Fruit fly (Drosophila melanogaster) whole organism, embryonic: ENCODE data around the gene Rpp14b.

ENCODE experiments used
- Adf1 ChIP-seq: fragments of 200-800 bp; sonication (Bioruptor generic); IDR thresholded peaks from 2 replicates; pipeline ENCODE4 v1.3.6; 2022; ENCODE audit warnings: missing biosample characterization, missing genetic modification characterization
- Atf-2 ChIP-seq: fragments of 200-800 bp; sonication (Bioruptor generic); optimal IDR thresholded peaks from 2 replicates; lab custom pipeline; 2016; ENCODE audit warnings: missing biosample characterization, missing genetic modification characterization
- Blimp-1 ChIP-seq: fragments of 200-800 bp; sonication (Bioruptor generic); optimal IDR thresholded peaks from 3 replicates; lab custom pipeline; 2018; ENCODE audit warnings: missing biosample characterization, missing genetic modification characterization, mild to moderate bottlenecking, moderate library complexity, missing genetic modification reagents
- CG11093 ChIP-seq: fragments of 200-800 bp; sonication (Bioruptor generic); IDR thresholded peaks from 3 replicates; pipeline ENCODE4 v1.3.6; 2022; ENCODE audit warnings: missing biosample characterization, missing genetic modification characterization
- CG12659 ChIP-seq: fragments of 200-800 bp; sonication (Bioruptor generic); optimal IDR thresholded peaks from 3 replicates; lab custom pipeline; 2017; ENCODE audit warnings: mild to moderate bottlenecking, missing biosample characterization, missing genetic modification reagents, missing genetic modification characterization
- CG14667 ChIP-seq: fragments of 200-800 bp; sonication (Bioruptor generic); IDR thresholded peaks from 2 replicates; pipeline ENCODE4 v1.3.6; 2022; ENCODE audit warnings: missing biosample characterization, missing genetic modification characterization
- CG15073 ChIP-seq: fragments of 200-800 bp; sonication (Bioruptor generic); optimal IDR thresholded peaks from 2 replicates; lab custom pipeline; 2016; ENCODE audit warnings: missing biosample characterization, missing genetic modification characterization
- CG15696 ChIP-seq: fragments of 200-800 bp; sonication (Bioruptor generic); optimal IDR thresholded peaks from 2 replicates; lab custom pipeline; 2019; ENCODE audit warnings: missing biosample characterization, mild to moderate bottlenecking, missing genetic modification characterization, moderate library complexity
- CG16863 ChIP-seq: fragments of 200-800 bp; sonication (Bioruptor generic); optimal IDR thresholded peaks from 3 replicates; lab custom pipeline; 2016; ENCODE audit warnings: missing biosample characterization, missing genetic modification characterization
- CG17328 ChIP-seq: fragments of 200-800 bp; sonication (Bioruptor generic); IDR thresholded peaks from 2 replicates; pipeline ENCODE4 v1.3.6; 2022; ENCODE audit warnings: missing biosample characterization, missing genetic modification characterization
- CG2875 ChIP-seq: fragments of 200-800 bp; sonication (Bioruptor generic); optimal IDR thresholded peaks from 2 replicates; lab custom pipeline; 2017; ENCODE audit warnings: missing biosample characterization, mild to moderate bottlenecking, missing genetic modification characterization, missing genetic modification reagents
- CG30403 ChIP-seq: fragments of 200-800 bp; sonication (Bioruptor generic); optimal IDR thresholded peaks from 3 replicates; lab custom pipeline; 2016; ENCODE audit warnings: missing biosample characterization, missing genetic modification characterization
- CG33557 ChIP-seq: fragments of 200-800 bp; sonication (Bioruptor generic); optimal IDR thresholded peaks from 2 replicates; lab custom pipeline; 2019; ENCODE audit warnings: missing biosample characterization, mild to moderate bottlenecking, missing genetic modification characterization, moderate library complexity
- CG34376 ChIP-seq: fragments of 200-800 bp; sonication (Bioruptor generic); optimal IDR thresholded peaks from 2 replicates; lab custom pipeline; 2018; ENCODE audit warnings: missing biosample characterization, mild to moderate bottlenecking, missing genetic modification characterization
- CG42726 ChIP-seq: fragments of 200-800 bp; sonication (Bioruptor generic); IDR thresholded peaks from 2 replicates; pipeline ENCODE4 v1.3.6; 2022; ENCODE audit warnings: missing biosample characterization, missing genetic modification characterization; ENCODE audit not compliant: partially characterized antibody
- CG7271 ChIP-seq: fragments of 200-800 bp; sonication (Bioruptor generic); optimal IDR thresholded peaks from 2 replicates; lab custom pipeline; 2018; ENCODE audit warnings: missing biosample characterization, mild to moderate bottlenecking, missing genetic modification characterization, moderate library complexity
- CG7372 ChIP-seq: fragments of 200-800 bp; sonication (Bioruptor generic); IDR thresholded peaks from 2 replicates; pipeline ENCODE4 v1.3.6; 2022; ENCODE audit warnings: missing biosample characterization, missing genetic modification characterization
- CG7963 ChIP-seq: fragments of 200-800 bp; sonication (Bioruptor generic); IDR thresholded peaks from 3 replicates; pipeline ENCODE4 v1.3.6; 2022; ENCODE audit warnings: missing biosample characterization, missing genetic modification characterization; ENCODE audit not compliant: partially characterized antibody
- CG8359 ChIP-seq: fragments of 200-800 bp; sonication (Bioruptor generic); optimal IDR thresholded peaks from 2 replicates; lab custom pipeline; 2017; ENCODE audit warnings: missing biosample characterization, mild to moderate bottlenecking, missing genetic modification characterization, borderline replicate concordance
- D19B ChIP-seq: fragments of 200-800 bp; sonication (Bioruptor generic); optimal IDR thresholded peaks from 2 replicates; lab custom pipeline; 2017; ENCODE audit warnings: missing biosample characterization, mild to moderate bottlenecking, missing genetic modification characterization
- Dref ChIP-seq: fragments of 200-800 bp; sonication (Bioruptor generic); IDR thresholded peaks from 2 replicates; pipeline ENCODE4 v1.3.6; 2022; ENCODE audit warnings: missing biosample characterization, missing genetic modification characterization
- Ets97D ChIP-seq: fragments of 200-800 bp; sonication (Bioruptor generic); optimal IDR thresholded peaks from 3 replicates; lab custom pipeline; 2016; ENCODE audit warnings: missing biosample characterization, missing genetic modification characterization
- Fer1 ChIP-seq: fragments of 200-800 bp; sonication (Bioruptor generic); optimal IDR thresholded peaks from 2 replicates; lab custom pipeline; 2017; ENCODE audit warnings: missing biosample characterization, mild to moderate bottlenecking, missing genetic modification characterization
- Fer2 ChIP-seq: fragments of 200-800 bp; sonication (Bioruptor generic); optimal IDR thresholded peaks from 2 replicates; lab custom pipeline; 2018; ENCODE audit warnings: missing biosample characterization, mild to moderate bottlenecking, missing genetic modification characterization, moderate library complexity
- Hand ChIP-seq: fragments of 200-800 bp; sonication (Bioruptor generic); optimal IDR thresholded peaks from 2 replicates; lab custom pipeline; 2017; ENCODE audit warnings: mild to moderate bottlenecking, missing biosample characterization, missing genetic modification reagents, missing genetic modification characterization
- HmgZ ChIP-seq: fragments of 200-800 bp; sonication (Bioruptor generic); optimal IDR thresholded peaks from 2 replicates; lab custom pipeline; 2018; ENCODE audit warnings: missing biosample characterization, mild to moderate bottlenecking, missing genetic modification characterization
- Hr39 ChIP-seq: fragments of >200 bp; optimal IDR thresholded peaks from 2 replicates; lab custom pipeline; 2017
- Hr78 ChIP-seq, 2 experiments: fragments of 200-800 bp in 1 of 2; fragments of >200 bp in 1 of 2; sonication (Bioruptor generic) in 1 of 2; optimal IDR thresholded peaks; 2 replicates each; lab custom pipeline; 2017 to 2019; ENCODE audit warnings: missing biosample characterization in 2 of 2, missing genetic modification characterization in 2 of 2, mild to moderate bottlenecking in 1 of 2, moderate library complexity in 1 of 2
- Nf-YA ChIP-seq: fragments of 200-800 bp; sonication (Bioruptor generic); IDR thresholded peaks from 2 replicates; pipeline ENCODE4 v1.3.6; 2022; ENCODE audit warnings: missing biosample characterization, missing genetic modification characterization
- Oli ChIP-seq: fragments of 200-800 bp; sonication (Bioruptor generic); optimal IDR thresholded peaks from 2 replicates; lab custom pipeline; 2018; ENCODE audit warnings: missing biosample characterization, mild to moderate bottlenecking, missing genetic modification characterization, moderate library complexity
- Sin3A ChIP-seq: fragments of >200 bp; optimal IDR thresholded peaks from 2 replicates; lab custom pipeline; 2018
- Six4 ChIP-seq: fragments of 200-800 bp; sonication (Bioruptor generic); optimal IDR thresholded peaks from 2 replicates; lab custom pipeline; 2016; ENCODE audit warnings: missing biosample characterization, missing genetic modification characterization
- aop ChIP-seq: fragments of 200-800 bp; sonication (Bioruptor generic); IDR thresholded peaks from 2 replicates; pipeline ENCODE4 v1.3.6; 2022; ENCODE audit warnings: missing biosample characterization, missing genetic modification characterization
- chinmo ChIP-seq: fragments of 200-800 bp; sonication (Bioruptor generic); IDR thresholded peaks from 4 replicates; pipeline ENCODE4 v1.3.6; 2022; ENCODE audit warnings: missing biosample characterization, missing genetic modification characterization; ENCODE audit not compliant: partially characterized antibody
- fd102C ChIP-seq: fragments of 200-800 bp; sonication (Bioruptor generic); optimal IDR thresholded peaks from 2 replicates; lab custom pipeline; 2018; ENCODE audit warnings: missing biosample characterization, mild to moderate bottlenecking, missing genetic modification characterization, moderate library complexity
- fd3F ChIP-seq: fragments of 200-800 bp; sonication (Bioruptor generic); optimal IDR thresholded peaks from 2 replicates; lab custom pipeline; 2018; ENCODE audit warnings: missing biosample characterization, mild to moderate bottlenecking, missing genetic modification characterization, moderate library complexity
- ftz-f1 ChIP-seq: fragments of 200-800 bp; sonication (Bioruptor generic); optimal IDR thresholded peaks from 2 replicates; lab custom pipeline; 2016; ENCODE audit warnings: missing biosample characterization, missing genetic modification characterization
- ham ChIP-seq: fragments of 200-800 bp; sonication (Bioruptor generic); IDR thresholded peaks from 2 replicates; pipeline ENCODE4 v1.3.6; 2022; ENCODE audit warnings: missing biosample characterization, missing genetic modification characterization
- hkb ChIP-seq, 2 experiments: fragments of 200-800 bp in 1 of 2; fragments of >200 bp in 1 of 2; sonication (Bioruptor generic) in 1 of 2; IDR thresholded peaks in 1 of 2; optimal IDR thresholded peaks in 1 of 2; 2 replicates each; pipeline versions ENCODE4 v1.3.6 to Lab custom; 2017 to 2022; ENCODE audit warnings: missing biosample characterization in 1 of 2, missing genetic modification characterization in 1 of 2
- jigr1 ChIP-seq: fragments of 200-800 bp; sonication (Bioruptor generic); IDR thresholded peaks from 3 replicates; pipeline ENCODE4 v1.3.6; 2022; ENCODE audit warnings: missing biosample characterization, missing genetic modification characterization
- lmd ChIP-seq: fragments of 200-800 bp; sonication (Bioruptor generic); IDR thresholded peaks from 2 replicates; pipeline ENCODE4 v1.3.6; 2022; ENCODE audit warnings: missing biosample characterization, missing genetic modification characterization
- pros ChIP-seq: fragments of 200-800 bp; sonication (Bioruptor generic); optimal IDR thresholded peaks from 3 replicates; lab custom pipeline; 2019; ENCODE audit warnings: missing biosample characterization, mild to moderate bottlenecking, missing genetic modification characterization, moderate library complexity
- ro ChIP-seq: fragments of 200-800 bp; sonication (Bioruptor generic); IDR thresholded peaks from 2 replicates; pipeline ENCODE4 v1.3.6; 2022; ENCODE audit warnings: missing biosample characterization, missing genetic modification characterization
- scrt ChIP-seq: fragments of 200-800 bp; sonication (Bioruptor generic); optimal IDR thresholded peaks from 2 replicates; lab custom pipeline; 2018; ENCODE audit warnings: missing biosample characterization, mild to moderate bottlenecking, missing genetic modification characterization, moderate library complexity
- shn ChIP-seq: fragments of 200-800 bp; sonication (Bioruptor generic); optimal IDR thresholded peaks from 3 replicates; lab custom pipeline; 2016; ENCODE audit warnings: missing biosample characterization, missing genetic modification characterization
- sisA ChIP-seq: fragments of 200-800 bp; sonication (Bioruptor generic); IDR thresholded peaks from 2 replicates; pipeline ENCODE4 v1.3.6; 2022; ENCODE audit warnings: missing biosample characterization, missing genetic modification characterization
- sna ChIP-seq: fragments of 200-800 bp; sonication (Bioruptor generic); IDR thresholded peaks from 2 replicates; pipeline ENCODE4 v1.3.6; 2022; ENCODE audit warnings: missing biosample characterization, missing genetic modification characterization; ENCODE audit not compliant: partially characterized antibody
- sqz ChIP-seq: fragments of 200-800 bp; sonication (Bioruptor generic); optimal IDR thresholded peaks from 3 replicates; lab custom pipeline; 2018; ENCODE audit warnings: missing biosample characterization, mild to moderate bottlenecking, missing genetic modification characterization
- tna ChIP-seq: fragments of 200-800 bp; sonication (Bioruptor generic); IDR thresholded peaks from 2 replicates; pipeline ENCODE4 v1.3.6; 2022; ENCODE audit warnings: missing biosample characterization, missing genetic modification characterization; ENCODE audit not compliant: partially characterized antibody

Gene Rpp14b

dm6 chr3R:30012602-30013489, 42.9 kb upstream of the Rpp14b start (continued):
- TF ChIP-seq Hr78 (GFP tag; optimal IDR thresholded peaks at IDR 0.05; lab: Kevin White, UChicago) (no peak), CG16863 (GFP tag; lab: Kevin White, UChicago) (no peak), sisA (GFP tag; lab: Robert Waterston, UW) (no peak; the same call in 1 of the 2 replicates), chinmo (no peak), jigr1 (GFP tag; lab: Robert Waterston, UW) (no peak), lmd (GFP tag; lab: Robert Waterston, UW) (peak; percentile 42; the same call in 1 of the 2 replicates), CG14667 (GFP tag; lab: Robert Waterston, UW) (no peak), Hand (no peak), fd102C (no peak), Blimp-1 (no peak), fd3F (no peak), CG12659 (GFP tag; lab: Kevin White, UChicago) (peak; percentile 11), ftz-f1 (GFP tag; lab: Kevin White, UChicago) (no peak), tna (GFP tag; lab: Robert Waterston, UW) (no peak), Atf-2 (GFP tag; lab: Kevin White, UChicago) (no peak), Six4 (GFP tag; lab: Kevin White, UChicago) (no peak), Dref (GFP tag; lab: Robert Waterston, UW) (no peak), ham (no peak), CG2875 (GFP tag; lab: Kevin White, UChicago) (no peak), CG7963 (GFP tag; lab: Robert Waterston, UW) (no peak), D19B (GFP tag; lab: Kevin White, UChicago) (peak; percentile 9), Hr39 (lab: Kevin White, UChicago) (no peak), CG33557 (no peak), aop (GFP tag; lab: Robert Waterston, UW) (no peak), Sin3A (lab: Kevin White, UChicago) (no peak), Fer2 (tag; lab: Kevin White, UChicago) (no peak), CG8359 (GFP tag; lab: Kevin White, UChicago) (no peak), Fer1 (GFP tag; lab: Kevin White, UChicago) (no peak), CG7372 (GFP tag; lab: Robert Waterston, UW) (no peak), CG42726 (no peak), CG30403 (GFP tag; lab: Kevin White, UChicago) (no peak), pros (GFP tag; lab: Kevin White, UChicago) (no peak), Ets97D (GFP tag; lab: Kevin White, UChicago) (no peak), CG34376 (GFP tag; lab: Kevin White, UChicago) (peak; percentile 27), CG7271 (tag; lab: Kevin White, UChicago) (no peak), Oli (tag; lab: Kevin White, UChicago) (no peak), sqz (GFP tag; lab: Kevin White, UChicago) (no peak), Adf1 (GFP tag; lab: Robert Waterston, UW) (no peak), CG11093 (GFP tag; lab: Robert Waterston, UW) (no peak), sna (GFP tag; lab: Robert Waterston, UW) (no peak), CG15073 (GFP tag; lab: Kevin White, UChicago) (no peak), hkb (optimal IDR thresholded peaks at IDR 0.05; lab: Kevin White, UChicago) (no peak), hkb (GFP tag; IDR thresholded peaks at IDR 0.05; lab: Robert Waterston, UW) (peak; percentile 47), HmgZ (no peak), CG17328 (GFP tag; lab: Robert Waterston, UW) (no peak), shn (GFP tag; lab: Kevin White, UChicago) (no peak), CG15696 (tag; lab: Kevin White, UChicago) (no peak), scrt (GFP tag; lab: Kevin White, UChicago) (no peak), Nf-YA (GFP tag; lab: Robert Waterston, UW) (no peak), ro (GFP tag; lab: Robert Waterston, UW) (no peak)
